Worm (Caenorhabditis elegans) whole organism, young adult: ENCODE measurements around the gene mrpl-40.

ENCODE experiments used
- B0019.2 ChIP-seq: fragments of 200-800 bp; sonication (Bioruptor generic); conservative IDR thresholded peaks from 2 replicates; pipeline ENCODE4 v1.3.6; 2022; ENCODE audit warnings: missing genetic modification reagents, missing genetic modification characterization, missing compliant biosample characterization
- F22D6.2 ChIP-seq: sonication (generic microtip); optimal IDR thresholded peaks from 2 replicates; lab custom pipeline; 2016; ENCODE audit warnings: mild to moderate bottlenecking, missing genetic modification characterization, missing compliant biosample characterization
- F23B12.7 ChIP-seq: sonication (generic microtip); optimal IDR thresholded peaks from 2 replicates; lab custom pipeline; 2017; ENCODE audit warnings: missing genetic modification characterization, mild to moderate bottlenecking, missing compliant biosample characterization, antibody characterized with exemption, moderate library complexity; ENCODE audit not compliant: insufficient read depth
- F33H1.4 ChIP-seq: fragments of 200-800 bp; sonication (Bioruptor generic); IDR thresholded peaks from 2 replicates; pipeline ENCODE4 v1.3.6; 2022; ENCODE audit warnings: missing genetic modification reagents, missing genetic modification characterization, missing compliant biosample characterization
- F57A8.1 ChIP-seq: fragments of 200-800 bp; sonication (Bioruptor generic); optimal IDR thresholded peaks from 2 replicates; lab custom pipeline; 2018; ENCODE audit warnings: mild to moderate bottlenecking, missing genetic modification characterization, moderate library complexity, missing compliant biosample characterization
- K11D2.4 ChIP-seq: fragments of 200-800 bp; sonication (Bioruptor generic); IDR thresholded peaks from 2 replicates; pipeline ENCODE4 v1.3.6; 2022; ENCODE audit warnings: missing genetic modification reagents, missing genetic modification characterization, missing compliant biosample characterization
- T07F8.4 ChIP-seq: sonication (generic microtip); optimal IDR thresholded peaks from 2 replicates; lab custom pipeline; 2016; ENCODE audit warnings: mild to moderate bottlenecking, missing genetic modification characterization, moderate library complexity, missing compliant biosample characterization
- Y56A3A.18 ChIP-seq: fragments of 200-800 bp; sonication (Bioruptor generic); IDR thresholded peaks from 2 replicates; pipeline ENCODE4 v1.3.6; 2022; ENCODE audit warnings: missing genetic modification reagents, missing genetic modification characterization, missing compliant biosample characterization
- Y79H2A.3 ChIP-seq: fragments of 200-800 bp; sonication (Bioruptor generic); conservative IDR thresholded peaks from 2 replicates; pipeline ENCODE4 v1.3.6; 2022; ENCODE audit warnings: missing genetic modification reagents, missing genetic modification characterization, missing compliant biosample characterization
- Y95B8A.8 ChIP-seq: fragments of 200-800 bp; sonication (Bioruptor generic); IDR thresholded peaks from 2 replicates; pipeline ENCODE4 v1.3.6; 2022; ENCODE audit warnings: missing genetic modification reagents, missing genetic modification characterization, missing compliant biosample characterization
- ZK185.1 ChIP-seq: sonication (generic microtip); optimal IDR thresholded peaks from 2 replicates; lab custom pipeline; 2016; ENCODE audit warnings: mild to moderate bottlenecking, missing genetic modification characterization, missing compliant biosample characterization; ENCODE audit not compliant: poor library complexity, severe bottlenecking
- attf-3 ChIP-seq: fragments of 200-800 bp; sonication (Bioruptor generic); conservative IDR thresholded peaks from 2 replicates; pipeline ENCODE4 v1.3.6; 2022; ENCODE audit warnings: missing genetic modification reagents, missing genetic modification characterization, missing compliant biosample characterization
- attf-5 ChIP-seq: fragments of 200-800 bp; sonication (Bioruptor generic); optimal IDR thresholded peaks from 2 replicates; lab custom pipeline; 2018; ENCODE audit warnings: mild to moderate bottlenecking, missing genetic modification characterization, missing compliant biosample characterization
- attf-6 ChIP-seq: fragments of 200-800 bp; sonication (Bioruptor generic); IDR thresholded peaks from 2 replicates; pipeline ENCODE4 v1.3.6; 2022; ENCODE audit warnings: missing genetic modification reagents, missing genetic modification characterization, missing compliant biosample characterization
- ccch-3 ChIP-seq: fragments of 200-800 bp; sonication (Bioruptor generic); optimal IDR thresholded peaks from 2 replicates; lab custom pipeline; 2018; ENCODE audit warnings: mild to moderate bottlenecking, missing genetic modification characterization, missing compliant biosample characterization
- cebp-2 ChIP-seq: fragments of 200-800 bp; sonication (Bioruptor generic); IDR thresholded peaks from 2 replicates; pipeline ENCODE4 v1.3.6; 2022; ENCODE audit warnings: missing genetic modification characterization, missing compliant biosample characterization
- ceh-91 ChIP-seq: fragments of 200-800 bp; sonication (Bioruptor generic); IDR thresholded peaks from 2 replicates; pipeline ENCODE4 v1.3.6; 2022; ENCODE audit warnings: missing genetic modification reagents, missing genetic modification characterization, missing compliant biosample characterization
- dpff-1 ChIP-seq: sonication (generic microtip); optimal IDR thresholded peaks from 2 replicates; lab custom pipeline; 2017; ENCODE audit warnings: mild to moderate bottlenecking, missing genetic modification characterization, missing compliant biosample characterization
- egl-44 ChIP-seq: fragments of 200-800 bp; sonication (Bioruptor generic); IDR thresholded peaks from 2 replicates; pipeline ENCODE4 v1.3.6; 2022; ENCODE audit warnings: missing genetic modification reagents, missing genetic modification characterization, missing compliant biosample characterization
- egrh-3 ChIP-seq: fragments of 200-800 bp; sonication (Bioruptor generic); IDR thresholded peaks from 2 replicates; pipeline ENCODE4 v1.3.6; 2022; ENCODE audit warnings: missing genetic modification reagents, missing genetic modification characterization, missing compliant biosample characterization
- hlh-26 ChIP-seq: fragments of 200-800 bp; sonication (Bioruptor generic); conservative IDR thresholded peaks from 2 replicates; pipeline ENCODE4 v1.3.6; 2022; ENCODE audit warnings: missing genetic modification reagents, missing genetic modification characterization, missing compliant biosample characterization
- hmg-1.2 ChIP-seq: fragments of 200-800 bp; sonication (Bioruptor generic); IDR thresholded peaks from 2 replicates; pipeline ENCODE4 v1.3.6; 2022; ENCODE audit warnings: missing genetic modification reagents, missing genetic modification characterization, missing compliant biosample characterization
- hmg-20 ChIP-seq: fragments of 200-800 bp; sonication (Bioruptor generic); IDR thresholded peaks from 2 replicates; pipeline ENCODE4 v1.3.6; 2022; ENCODE audit warnings: missing genetic modification reagents, missing genetic modification characterization, missing compliant biosample characterization
- hsf-1 ChIP-seq: fragments of 200-800 bp; sonication (Bioruptor generic); IDR thresholded peaks from 2 replicates; pipeline ENCODE4 v1.3.6; 2022; ENCODE audit warnings: missing genetic modification reagents, missing genetic modification characterization, missing compliant biosample characterization
- lin-35 ChIP-seq, 3 experiments: fragments of 150-350 bp in 2 of 3; sonication (generic microtip) in 1 of 3; optimal IDR thresholded peaks; 2 replicates each; lab custom pipeline; 2014 to 2018; ENCODE audit warnings: missing biosample characterization in 3 of 3, missing genetic modification characterization in 3 of 3, missing genetic modification reagents in 3 of 3
- lin-54 ChIP-seq: fragments of 200-800 bp; sonication (Bioruptor generic); optimal IDR thresholded peaks from 2 replicates; lab custom pipeline; 2018; ENCODE audit warnings: mild to moderate bottlenecking, missing genetic modification characterization, missing compliant biosample characterization
- madf-8 ChIP-seq: fragments of 200-800 bp; sonication (Bioruptor generic); conservative IDR thresholded peaks from 2 replicates; pipeline ENCODE4 v1.3.6; 2022; ENCODE audit warnings: missing genetic modification reagents, missing genetic modification characterization, missing compliant biosample characterization
- mcd-1 ChIP-seq: fragments of 200-800 bp; sonication (Bioruptor generic); IDR thresholded peaks from 2 replicates; pipeline ENCODE4 v1.3.6; 2022; ENCODE audit warnings: missing genetic modification reagents, missing genetic modification characterization, missing compliant biosample characterization
- mxl-1 ChIP-seq: sonication (generic microtip); optimal IDR thresholded peaks from 2 replicates; lab custom pipeline; 2016; ENCODE audit warnings: missing genetic modification characterization, missing compliant biosample characterization
- nfyb-1 ChIP-seq: fragments of 200-800 bp; sonication (Bioruptor generic); IDR thresholded peaks from 2 replicates; pipeline ENCODE4 v1.3.6; 2022; ENCODE audit warnings: missing genetic modification reagents, missing genetic modification characterization, missing compliant biosample characterization
- nhr-27 ChIP-seq: fragments of 200-800 bp; sonication (Bioruptor generic); optimal IDR thresholded peaks from 2 replicates; lab custom pipeline; 2018; ENCODE audit warnings: mild to moderate bottlenecking, missing genetic modification characterization, moderate library complexity, missing compliant biosample characterization
- repo-1 ChIP-seq: sonication (generic microtip); optimal IDR thresholded peaks from 2 replicates; lab custom pipeline; 2017; ENCODE audit warnings: mild to moderate bottlenecking, missing genetic modification characterization, missing compliant biosample characterization
- snpc-1.1 ChIP-seq: sonication (generic microtip); optimal IDR thresholded peaks from 2 replicates; lab custom pipeline; 2017; ENCODE audit warnings: missing genetic modification characterization, mild to moderate bottlenecking, missing compliant biosample characterization, antibody characterized with exemption, moderate library complexity, missing genotype, missing genetic modification reagents; ENCODE audit not compliant: insufficient read depth
- snpc-3.4 ChIP-seq: sonication (generic microtip); optimal IDR thresholded peaks from 2 replicates; lab custom pipeline; 2017; ENCODE audit warnings: missing genetic modification characterization, mild to moderate bottlenecking, missing compliant biosample characterization, antibody characterized with exemption, moderate library complexity, missing genotype, missing genetic modification reagents
- zfh-2 ChIP-seq: fragments of 200-800 bp; sonication (Bioruptor generic); conservative IDR thresholded peaks from 2 replicates; pipeline ENCODE4 v1.3.6; 2022; ENCODE audit warnings: missing genetic modification reagents, missing genetic modification characterization, missing compliant biosample characterization
- ztf-18 ChIP-seq: sonication (generic microtip); optimal IDR thresholded peaks from 2 replicates; lab custom pipeline; 2016; ENCODE audit warnings: missing genotype, mild to moderate bottlenecking, missing genetic modification characterization, missing compliant biosample characterization

Gene mrpl-40

ce11 chrIII:87183-87582, at the start of gene mrpl-40, which contains the start of gene F54C4.4 (continued):
- TF ChIP-seq attf-5 (peak; percentile 13), ccch-3 (GFP tag; lab: Kevin White, UChicago) (no peak), F33H1.4 (GFP tag; lab: Robert Waterston, UW) (peak; percentile 59; the same call in 1 of the 2 replicates), F57A8.1 (GFP tag; lab: Kevin White, UChicago) (no peak), Y95B8A.8 (GFP tag; lab: Robert Waterston, UW) (no peak), nhr-27 (tag; lab: Kevin White, UChicago) (no peak)

DNA sequence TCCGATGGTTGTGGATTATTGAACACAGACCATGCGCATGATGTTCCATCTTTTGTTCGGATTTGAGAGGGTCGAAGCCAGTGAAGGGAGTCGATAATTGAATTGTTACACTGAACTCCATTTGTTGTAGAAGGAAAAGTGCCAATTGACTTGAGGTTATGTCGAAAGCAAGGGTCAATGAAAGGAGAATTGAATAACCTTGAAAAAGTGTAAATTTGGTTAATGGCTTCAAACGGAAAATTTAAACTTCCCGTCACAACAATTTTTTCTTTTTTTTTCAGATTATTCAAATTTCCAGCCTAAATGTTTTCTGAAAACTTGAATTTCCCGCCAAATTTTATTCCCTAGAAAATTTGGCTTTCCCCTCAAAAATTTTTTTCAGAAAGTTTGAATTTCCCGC, 49.2 kb upstream of the mrpl-40 start, which contains the start of gene clp-10:
Gene clp-10, minus strand, starts transcription at position 101 of the 400 bp plus-strand sequence.
- TF ChIP-seq attf-3 (no peak), dpff-1 (no peak), lin-35 (GFP tag; optimal IDR thresholded peaks at IDR 0.05; lab: Kevin White, UChicago) (no peak), mxl-1 (tag; lab: Kevin White, UChicago) (no peak), F23B12.7 (tag; lab: Kevin White, UChicago) (no peak), hlh-26 (GFP tag; lab: Robert Waterston, UW) (no peak), Y79H2A.3 (GFP tag; lab: Robert Waterston, UW) (no peak), F22D6.2 (no peak), repo-1 (tag; lab: Kevin White, UChicago) (no peak), Y95B8A.8 (GFP tag; lab: Robert Waterston, UW) (no peak), nfyb-1 (no peak), madf-8 (GFP tag; lab: Robert Waterston, UW) (no peak)

DNA sequence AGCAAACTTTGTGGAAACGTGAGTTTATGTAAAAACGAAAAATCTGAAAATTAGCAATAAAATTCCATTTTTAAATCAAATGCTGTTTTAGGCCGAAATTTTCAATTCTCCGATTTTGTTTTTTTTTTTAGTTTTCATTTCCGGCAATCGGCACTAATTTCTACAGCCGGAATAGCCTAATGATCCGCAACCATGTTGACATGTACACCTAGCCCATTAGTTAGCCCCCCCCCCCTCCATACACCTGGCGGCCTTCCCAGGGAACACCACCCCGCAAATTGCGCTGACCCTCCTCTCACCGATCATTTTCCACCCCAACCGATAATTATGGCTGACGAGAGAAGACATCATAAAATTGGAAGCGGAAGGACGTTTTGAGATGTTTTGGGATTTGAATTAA, 47.8 kb upstream of the mrpl-40 start:
- TF ChIP-seq F33H1.4 (GFP tag; lab: Robert Waterston, UW) (no peak), zfh-2 (GFP tag; lab: Robert Waterston, UW) (peak; percentile 36; the same call in 1 of the 2 replicates)

ce11 chrIII:40580-41113, 46.7 kb upstream of the mrpl-40 start, which contains the start of gene col-88:
Gene col-88, plus strand, starts transcription at chrIII:41063.
- TF ChIP-seq B0019.2: no peak
- TF ChIP-seq hmg-20 (GFP tag; lab: Robert Waterston, UW): no peak
- TF ChIP-seq ceh-91 (GFP tag; lab: Robert Waterston, UW): no peak
- no peak for TF ChIP-seq hmg-1.2
- TF ChIP-seq Y56A3A.18 (GFP tag; lab: Robert Waterston, UW): no peak
- no peak for TF ChIP-seq mcd-1 (GFP tag; lab: Robert Waterston, UW)
- no peak for TF ChIP-seq K11D2.4 (GFP tag; lab: Robert Waterston, UW)
- TF ChIP-seq T07F8.4: no peak
- no peak for TF ChIP-seq hsf-1 (GFP tag; lab: Robert Waterston, UW)
- TF ChIP-seq nhr-27 (tag; lab: Kevin White, UChicago): no peak
- no peak for TF ChIP-seq ZK185.1 (tag; lab: Kevin White, UChicago)
- TF ChIP-seq attf-6 (GFP tag; lab: Robert Waterston, UW): no peak
- TF ChIP-seq snpc-3.4: no peak
- no peak for TF ChIP-seq lin-54 (GFP tag; lab: Kevin White, UChicago)
- TF ChIP-seq, all 124 proteins: peak for 0

ce11 chrIII:41484-41883, 45.9 kb upstream of the mrpl-40 start:
- TF ChIP-seq snpc-1.1 (tag; lab: Kevin White, UChicago) (no peak), ztf-18 (tag; lab: Kevin White, UChicago) (no peak), cebp-2 (0 out of 2 replicates have a peak, but pooled peaks have one; percentile 30), egrh-3 (peak; percentile 93), zfh-2 (GFP tag; lab: Robert Waterston, UW) (peak; percentile 87), egl-44 (GFP tag; lab: Robert Waterston, UW) (0 out of 2 replicates have a peak, but pooled peaks have one; percentile 11)
- TF ChIP-seq, all 124 proteins: peak for 4
